Worm (Caenorhabditis elegans): ENCODE data around the gene srv-9.

srv-9 gene

ce11 chrV:13427378-13427777 lies 4.4 kb upstream of the srv-9 start:
- no peak for TF ChIP-seq unc-62 (GFP tag; optimal IDR thresholded peaks at IDR 0.05)

- no peak for TF ChIP-seq unc-62 (GFP tag; optimal IDR thresholded peaks at IDR 0.05)
Observed at ce11 chrV:13426764-13427163, 3.8 kb upstream of the srv-9 start, which contains the start of gene srd-18. srd-18 (minus strand) TSS chrV:13426864.

DNA sequence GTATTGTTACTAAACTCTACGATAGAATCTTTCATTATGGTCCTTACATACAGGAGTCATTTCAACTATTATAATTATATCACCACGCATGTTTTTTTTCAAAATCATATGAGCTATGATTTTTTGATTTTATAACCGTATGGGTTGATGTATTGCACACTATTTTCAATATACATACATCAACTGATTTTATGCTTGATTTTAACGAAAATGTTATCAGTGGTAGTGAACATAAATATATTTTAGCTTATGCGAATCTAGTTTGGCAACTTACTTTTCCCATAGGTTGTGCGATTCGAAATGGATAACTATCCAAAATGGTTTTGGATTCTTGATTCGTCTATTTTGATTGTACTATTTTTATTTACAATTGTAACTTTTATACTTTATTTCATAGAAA lies 663 bp upstream of the srv-9 start, which contains the start of gene srv-10:
srv-10 (plus strand) TSS at position 301 of the 400 bp plus-strand sequence.
- TF ChIP-seq unc-62 (GFP tag; optimal IDR thresholded peaks at IDR 0.05), result no peak

ce11 chrV:13421697-13422096 lies 1.2 kb downstream of the srv-9 start:
- no peak for TF ChIP-seq unc-62 (GFP tag; optimal IDR thresholded peaks at IDR 0.05)

ce11 chrV:13420640-13421039 lies 2.3 kb downstream of the srv-9 start, which contains the start of gene srv-8:
srv-8 (minus strand) TSS chrV:13420740.
- TF ChIP-seq unc-62 (GFP tag; optimal IDR thresholded peaks at IDR 0.05), result no peak

ce11 chrV:13417513-13417912 lies 5.4 kb downstream of the srv-9 start, which contains the start of gene F53F1.6:
F53F1.6 (minus strand) TSS chrV:13417613.
- no peak for TF ChIP-seq unc-62 (GFP tag; optimal IDR thresholded peaks at IDR 0.05)

- no peak for TF ChIP-seq unc-62 (GFP tag; optimal IDR thresholded peaks at IDR 0.05)
Observed at ce11 chrV:13416076-13416475, 6.9 kb downstream of the srv-9 start.

ce11 chrV:13415462-13415861 lies 7.5 kb downstream of the srv-9 start:
- TF ChIP-seq unc-62 (GFP tag; optimal IDR thresholded peaks at IDR 0.05), result no peak

DNA sequence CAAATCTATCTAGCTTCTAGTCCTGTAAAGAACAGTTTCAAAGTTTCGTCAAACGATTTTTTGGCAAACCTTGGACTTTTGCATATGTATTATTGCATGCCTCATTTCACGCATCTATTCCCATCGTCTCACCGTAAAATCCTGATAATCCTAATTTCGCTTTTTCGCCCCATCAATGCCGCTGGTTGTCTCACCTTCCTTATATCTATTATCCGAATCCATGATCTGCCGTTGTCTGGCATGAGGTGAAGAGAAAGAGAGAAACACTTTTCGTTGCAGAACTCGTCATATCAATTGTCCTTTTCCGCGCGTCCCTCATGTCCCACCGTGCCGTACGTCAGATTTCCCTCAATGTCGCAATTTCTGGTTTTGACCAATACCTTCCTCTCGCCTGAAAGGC lies 8.4 kb downstream of the srv-9 start, which contains the start of gene cut-2:
cut-2 (plus strand) TSS at position 365 of the 400 bp plus-strand sequence.
- no peak for TF ChIP-seq unc-62 (GFP tag; optimal IDR thresholded peaks at IDR 0.05)

ce11 chrV:13413301-13413700 lies 9.6 kb downstream of the srv-9 start:
- TF ChIP-seq unc-62 (GFP tag; optimal IDR thresholded peaks at IDR 0.05), result no peak

DNA sequence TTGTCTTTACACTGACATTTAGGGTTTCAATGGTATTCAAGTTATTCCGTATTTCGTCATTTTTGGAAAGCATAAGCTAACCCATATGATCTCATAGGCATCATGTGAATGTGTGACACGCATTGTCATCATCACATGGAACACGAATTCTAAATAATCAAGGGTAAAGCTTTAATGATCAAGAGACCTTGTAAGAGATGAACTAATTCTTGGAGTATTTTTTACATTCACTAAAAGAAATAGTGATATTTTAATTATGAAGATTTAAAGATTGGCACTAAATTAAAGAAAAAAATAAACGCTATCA lies 11.0 kb downstream of the srv-9 start:
- TF ChIP-seq unc-62 (GFP tag; optimal IDR thresholded peaks at IDR 0.05), result no peak

DNA sequence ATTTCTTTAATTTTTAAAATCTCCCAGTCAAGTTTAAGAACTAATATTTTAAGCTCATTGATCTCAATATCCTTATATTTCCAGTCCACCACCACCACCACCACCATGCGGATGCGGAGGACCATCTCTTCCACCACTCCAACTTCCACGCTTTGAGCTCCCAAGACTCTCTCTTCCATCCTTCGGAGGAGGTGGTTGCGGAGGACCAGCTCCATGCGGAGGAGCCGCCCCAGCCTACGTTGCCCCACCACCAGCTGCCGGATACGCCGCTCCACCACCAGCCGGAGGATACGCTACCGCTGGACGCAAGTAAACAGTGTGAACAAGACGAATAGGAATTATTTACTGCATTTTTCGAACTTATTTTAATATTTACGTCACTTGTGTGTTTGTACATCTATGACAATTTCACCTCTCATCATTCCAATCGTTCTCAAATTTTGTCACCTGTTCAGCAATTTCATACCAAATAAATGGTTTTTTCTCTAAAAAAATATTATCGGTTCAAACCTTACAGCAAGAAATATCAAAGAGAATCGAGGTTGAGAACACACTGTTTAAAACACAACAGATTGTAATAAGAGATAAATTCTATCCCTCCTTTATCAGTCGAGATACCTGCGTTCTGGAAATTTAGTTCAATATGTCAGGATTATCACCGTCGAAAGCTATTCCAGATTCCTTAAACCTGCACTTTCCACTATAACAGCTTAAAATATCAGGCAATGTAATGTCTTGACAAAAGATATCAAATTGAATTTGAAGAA lies 11.5 kb downstream of the srv-9 start:
- TF ChIP-seq unc-62 (GFP tag; optimal IDR thresholded peaks at IDR 0.05), result no peak

DNA sequence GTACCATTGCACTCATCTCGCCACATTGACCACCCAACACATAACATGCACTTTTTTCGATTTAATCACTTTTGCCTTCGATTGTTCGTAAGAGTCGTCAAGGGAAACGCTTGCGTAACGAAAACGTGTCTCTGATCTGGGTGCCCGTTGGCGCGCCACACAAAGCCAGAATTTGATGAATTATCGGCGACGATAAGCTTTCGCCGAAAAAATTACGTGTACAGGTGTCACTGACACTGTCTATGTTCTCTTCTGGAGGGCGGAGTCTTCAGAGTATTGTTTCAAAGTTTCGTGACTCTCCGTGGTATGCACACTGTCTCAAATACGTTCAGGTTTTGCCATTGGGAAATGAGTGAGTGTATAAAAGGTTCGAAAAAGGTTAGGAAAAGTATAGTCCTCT lies 12.3 kb downstream of the srv-9 start, which contains the start of gene F53F1.4:
F53F1.4 (plus strand) TSS at position 390 of the 400 bp plus-strand sequence.
- TF ChIP-seq unc-62 (GFP tag; optimal IDR thresholded peaks at IDR 0.05), result no peak

ce11 chrV:13409089-13409488 lies 13.9 kb downstream of the srv-9 start:
- no peak for TF ChIP-seq unc-62 (GFP tag; optimal IDR thresholded peaks at IDR 0.05)

DNA sequence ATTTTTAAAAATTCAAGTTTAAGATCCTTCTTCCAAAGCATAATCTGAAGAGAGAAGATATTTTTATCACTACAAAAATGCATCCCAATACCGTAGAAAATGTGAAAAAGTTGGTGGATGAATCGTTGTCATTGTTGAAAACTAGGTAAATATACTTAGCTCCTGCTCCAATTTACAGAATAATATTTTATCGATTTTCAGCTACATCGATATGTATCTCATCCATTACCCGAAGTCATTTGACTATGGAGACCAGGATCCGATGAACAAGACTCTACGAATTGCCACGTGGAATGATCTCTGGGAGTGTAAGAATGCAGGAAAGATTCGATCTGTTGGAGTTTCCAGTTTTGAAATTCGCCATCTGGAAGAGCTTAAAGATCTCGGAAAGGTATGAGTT lies 14.5 kb downstream of the srv-9 start:
- no peak for TF ChIP-seq unc-62 (GFP tag; optimal IDR thresholded peaks at IDR 0.05)

ce11 chrV:13407913-13408312 lies 15.0 kb downstream of the srv-9 start, which contains the start of gene F53F1.3:
F53F1.3 (plus strand) TSS chrV:13408242.
- TF ChIP-seq unc-62 (GFP tag; optimal IDR thresholded peaks at IDR 0.05), result no peak

DNA sequence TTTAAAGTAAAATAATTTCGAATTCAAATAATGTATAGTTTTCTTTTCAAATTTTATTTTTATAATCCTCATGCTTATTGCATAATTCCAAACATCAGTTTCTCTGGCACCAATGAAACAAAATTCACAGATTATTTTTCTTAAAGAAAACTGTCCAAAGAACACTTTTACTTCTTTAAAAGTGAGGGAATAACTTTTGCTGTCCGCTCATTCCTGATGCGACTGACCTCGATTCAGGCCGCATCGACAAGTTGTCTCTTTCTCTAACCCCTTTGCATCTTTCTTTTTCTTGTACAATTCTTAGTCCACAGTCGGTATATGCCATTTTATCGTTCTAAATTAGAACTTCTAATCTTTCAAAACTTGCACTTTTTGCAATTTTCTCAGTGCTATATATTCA lies 16.4 kb downstream of the srv-9 start, which contains the start of gene F53F1.2:
F53F1.2 (plus strand) TSS at position 306 of the 400 bp plus-strand sequence.
- TF ChIP-seq unc-62 (GFP tag; optimal IDR thresholded peaks at IDR 0.05), result no peak

Measured in whole organism, dauer.